Worm (Caenorhabditis elegans) whole organism, midembryonic: ENCODE results near the gene sds-22.

ENCODE experiments used
- klf-2 ChIP-seq: fragments of 200-800 bp; sonication (Bioruptor generic); conservative IDR thresholded peaks from 2 replicates; pipeline ENCODE4 v1.3.6; 2022; ENCODE audit warnings: missing genetic modification reagents, missing genetic modification characterization, missing compliant biosample characterization
- tab-1 ChIP-seq: fragments of 200-800 bp; sonication (Bioruptor generic); IDR thresholded peaks from 2 replicates; pipeline ENCODE4 v1.3.6; 2022; ENCODE audit warnings: missing genetic modification characterization, missing compliant biosample characterization
- ztf-29 ChIP-seq: fragments of 200-800 bp; sonication (Bioruptor generic); IDR thresholded peaks from 2 replicates; pipeline ENCODE4 v1.3.6; 2022; ENCODE audit warnings: missing genetic modification reagents, missing genetic modification characterization, missing compliant biosample characterization

DNA sequence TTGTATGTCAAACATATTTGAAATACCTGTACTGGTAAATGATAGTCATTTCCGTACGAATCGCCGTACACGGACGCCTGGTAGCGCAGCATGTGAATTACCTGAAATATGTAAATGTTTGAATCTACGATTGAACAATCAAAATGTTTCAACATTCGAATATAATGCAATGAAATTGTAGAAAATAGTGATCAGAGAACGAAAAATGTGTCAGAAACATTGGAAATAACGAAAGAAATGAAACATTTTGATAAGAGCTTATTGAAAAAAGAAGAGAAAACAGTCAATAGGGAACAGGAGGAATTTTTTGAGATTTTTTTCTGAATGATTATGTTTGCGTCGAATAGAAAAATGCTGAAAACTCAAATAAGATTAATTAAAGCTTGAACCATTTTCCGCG is 11.9 kb downstream of the sds-22 start, which contains the start of gene ztf-17:
- TF ChIP-seq klf-2 (no peak), ztf-29 (GFP tag; lab: Robert Waterston, UW) (no peak), tab-1 (GFP tag; lab: Robert Waterston, UW) (no peak)
